Worm (Caenorhabditis elegans) whole organism, L4 larva: ENCODE results near the gene D1014.6.

Experiments
- F37D6.2 ChIP-seq: sonication (generic microtip); optimal IDR thresholded peaks from 2 replicates; lab custom pipeline; 2016; ENCODE audit warnings: mild to moderate bottlenecking, missing genetic modification characterization, missing compliant biosample characterization
- F49E8.2 ChIP-seq: sonication (generic microtip); optimal IDR thresholded peaks from 2 replicates; lab custom pipeline; 2016; ENCODE audit warnings: missing compliant biosample characterization, mild to moderate bottlenecking, missing genetic modification characterization, borderline replicate concordance
- R02D3.7 ChIP-seq: fragments of 150-350 bp; sonication (generic microtip); optimal IDR thresholded peaks from 3 replicates; lab custom pipeline; 2014; ENCODE audit warnings: missing biosample characterization, missing genetic modification characterization
- Y48G9A.11 ChIP-seq: fragments of 200-800 bp; sonication (Bioruptor generic); IDR thresholded peaks from 2 replicates; pipeline ENCODE4 v1.3.6; 2022; ENCODE audit warnings: missing genetic modification reagents, missing genetic modification characterization, missing compliant biosample characterization
- Y5F2A.4 ChIP-seq: fragments of 200-800 bp; sonication (Bioruptor generic); optimal IDR thresholded peaks from 2 replicates; lab custom pipeline; 2018; ENCODE audit warnings: mild to moderate bottlenecking, missing genetic modification characterization, missing compliant biosample characterization
- Y75B8A.6 ChIP-seq: fragments of 200-800 bp; sonication (Bioruptor generic); IDR thresholded peaks from 2 replicates; pipeline ENCODE4 v1.3.6; 2022; ENCODE audit warnings: missing genetic modification reagents, missing genetic modification characterization, missing compliant biosample characterization
- ceh-32 ChIP-seq: sonication (generic microtip); optimal IDR thresholded peaks from 2 replicates; lab custom pipeline; 2016; ENCODE audit warnings: mild to moderate bottlenecking, missing genetic modification characterization, missing compliant biosample characterization; ENCODE audit not compliant: poor library complexity
- ceh-44 ChIP-seq: fragments of 200-800 bp; sonication (Bioruptor generic); IDR thresholded peaks from 2 replicates; pipeline ENCODE4 v1.3.6; 2022; ENCODE audit warnings: missing genetic modification reagents, missing genetic modification characterization, missing compliant biosample characterization
- ces-1 ChIP-seq: fragments of 150-350 bp; sonication (generic microtip); optimal IDR thresholded peaks from 4 replicates; lab custom pipeline; 2014; ENCODE audit warnings: missing biosample characterization, missing genetic modification reagents, missing genetic modification characterization
- daf-12 ChIP-seq: fragments of 150-350 bp; optimal IDR thresholded peaks from 2 replicates; lab custom pipeline; 2014; ENCODE audit warnings: missing biosample characterization, missing genetic modification reagents, missing genetic modification characterization
- daf-16 ChIP-seq, 3 experiments: sonication (generic microtip); optimal IDR thresholded peaks; 2 replicates each; lab custom pipeline; 2016 to 2017; ENCODE audit warnings: missing genetic modification characterization in 3 of 3, missing genetic modification reagents in 3 of 3, mild to moderate bottlenecking in 2 of 3, missing compliant biosample characterization in 2 of 3, missing biosample characterization in 1 of 3, moderate library complexity in 1 of 3
- dmd-8 ChIP-seq: fragments of 200-800 bp; sonication (Bioruptor generic); IDR thresholded peaks from 2 replicates; pipeline ENCODE4 v1.3.6; 2022; ENCODE audit warnings: missing genetic modification characterization, missing compliant biosample characterization
- egl-27 ChIP-seq: sonication (generic microtip); optimal IDR thresholded peaks from 3 replicates; lab custom pipeline; 2017; ENCODE audit warnings: missing biosample characterization, missing genetic modification reagents, missing genetic modification characterization
- gei-8 ChIP-seq: fragments of 200-800 bp; sonication (Bioruptor generic); optimal IDR thresholded peaks from 2 replicates; lab custom pipeline; 2018; ENCODE audit warnings: mild to moderate bottlenecking, missing genetic modification characterization, missing compliant biosample characterization
- hmg-1.1 ChIP-seq: fragments of 200-800 bp; sonication (Bioruptor generic); IDR thresholded peaks from 2 replicates; pipeline ENCODE4 v1.3.6; 2022; ENCODE audit warnings: missing genetic modification reagents, missing genetic modification characterization, missing compliant biosample characterization
- jun-1 ChIP-seq: fragments of 150-350 bp; optimal IDR thresholded peaks from 2 replicates; lab custom pipeline; 2014; ENCODE audit warnings: missing biosample characterization, missing genetic modification reagents, missing genetic modification characterization
- lin-13 ChIP-seq: fragments of 150-350 bp; optimal IDR thresholded peaks from 2 replicates; lab custom pipeline; 2014; ENCODE audit warnings: missing biosample characterization, missing genetic modification reagents, missing genetic modification characterization
- lin-15B ChIP-seq: fragments of 150-350 bp; sonication (generic microtip); optimal IDR thresholded peaks from 3 replicates; lab custom pipeline; 2014; ENCODE audit warnings: missing biosample characterization, missing genetic modification characterization
- lin-38 ChIP-seq: fragments of 200-800 bp; sonication (Bioruptor generic); IDR thresholded peaks from 2 replicates; pipeline ENCODE4 v1.3.6; 2022; ENCODE audit warnings: missing genetic modification reagents, missing genetic modification characterization, missing compliant biosample characterization
- lin-39 ChIP-seq: fragments of 150-350 bp; optimal IDR thresholded peaks from 2 replicates; lab custom pipeline; 2014; ENCODE audit warnings: missing biosample characterization, missing genetic modification reagents, missing genetic modification characterization
- mdl-1 ChIP-seq, 2 experiments: fragments of 150-350 bp in 1 of 2; sonication (generic microtip) in 1 of 2; optimal IDR thresholded peaks; 2 replicates each; lab custom pipeline; 2014 to 2017; ENCODE audit warnings: missing biosample characterization in 2 of 2, missing genetic modification characterization in 2 of 2
- mdt-29 ChIP-seq: fragments of 200-800 bp; sonication (Bioruptor generic); IDR thresholded peaks from 2 replicates; pipeline ENCODE4 v1.3.6; 2022; ENCODE audit warnings: missing genetic modification reagents, missing genetic modification characterization, missing compliant biosample characterization
- mep-1 ChIP-seq: fragments of 150-350 bp; sonication (generic microtip); optimal IDR thresholded peaks from 3 replicates; lab custom pipeline; 2014; ENCODE audit warnings: missing biosample characterization, missing genetic modification characterization
- mes-2 ChIP-seq: sonication (generic microtip); optimal IDR thresholded peaks from 2 replicates; lab custom pipeline; 2016; ENCODE audit warnings: missing genotype, mild to moderate bottlenecking, missing genetic modification characterization, missing compliant biosample characterization; ENCODE audit not compliant: poor library complexity, severe bottlenecking
- mxl-3 ChIP-seq: fragments of 200-800 bp; sonication (Bioruptor generic); optimal IDR thresholded peaks from 2 replicates; lab custom pipeline; 2018; ENCODE audit warnings: mild to moderate bottlenecking, missing genetic modification characterization, missing compliant biosample characterization
- nhr-102 ChIP-seq: sonication (generic microtip); optimal IDR thresholded peaks from 2 replicates; lab custom pipeline; 2016; ENCODE audit warnings: mild to moderate bottlenecking, missing genetic modification characterization, moderate library complexity, missing compliant biosample characterization
- nhr-11 ChIP-seq: fragments of 150-350 bp; optimal IDR thresholded peaks from 2 replicates; lab custom pipeline; 2014; ENCODE audit warnings: missing biosample characterization, missing genetic modification characterization
- nhr-28 ChIP-seq: fragments of 150-350 bp; optimal IDR thresholded peaks from 2 replicates; lab custom pipeline; 2014; ENCODE audit warnings: missing biosample characterization, missing genetic modification characterization
- nhr-48 ChIP-seq: sonication (generic microtip); optimal IDR thresholded peaks from 2 replicates; lab custom pipeline; 2016; ENCODE audit warnings: mild to moderate bottlenecking, missing genetic modification characterization, missing compliant biosample characterization
- pha-4 ChIP-seq, 2 experiments: fragments of 150-350 bp in 1 of 2; fragments of 200-800 bp in 1 of 2; sonication (Bioruptor generic) in 1 of 2; IDR thresholded peaks in 1 of 2; optimal IDR thresholded peaks in 1 of 2; 2 replicates each; pipeline versions ENCODE4 v1.3.6 to Lab custom; 2014 to 2022; ENCODE audit warnings: missing genetic modification characterization in 2 of 2, missing genetic modification reagents in 2 of 2, missing biosample characterization in 1 of 2, missing compliant biosample characterization in 1 of 2
- php-3 ChIP-seq: fragments of 200-800 bp; sonication (Bioruptor generic); IDR thresholded peaks from 2 replicates; pipeline ENCODE4 v1.3.6; 2022; ENCODE audit warnings: missing genetic modification reagents, missing genetic modification characterization, missing compliant biosample characterization
- saeg-2 ChIP-seq: fragments of 200-800 bp; sonication (Bioruptor generic); IDR thresholded peaks from 2 replicates; pipeline ENCODE4 v1.3.6; 2022; ENCODE audit warnings: missing genetic modification reagents, missing genetic modification characterization, missing compliant biosample characterization
- snpc-1.2 ChIP-seq: fragments of 200-800 bp; sonication (Bioruptor generic); IDR thresholded peaks from 2 replicates; pipeline ENCODE4 v1.3.6; 2022; ENCODE audit warnings: missing genetic modification reagents, missing genetic modification characterization, missing compliant biosample characterization
- unc-39 ChIP-seq: sonication (generic microtip); optimal IDR thresholded peaks from 2 replicates; lab custom pipeline; 2017; ENCODE audit warnings: missing biosample characterization, missing genetic modification characterization
- zag-1 ChIP-seq: fragments of 150-350 bp; optimal IDR thresholded peaks from 2 replicates; lab custom pipeline; 2014; ENCODE audit warnings: missing biosample characterization, missing genetic modification characterization
- ztf-7 ChIP-seq: fragments of 150-350 bp; optimal IDR thresholded peaks from 2 replicates; lab custom pipeline; 2014; ENCODE audit warnings: missing biosample characterization, missing genetic modification characterization

The D1014.6 gene

ce11 chrV:8075712-8076111 lies 45.3 kb upstream of the D1014.6 start, which contains the start of gene catp-3:
Gene catp-3 (plus strand): TSS chrV:8076012.
- TF ChIP-seq mxl-3 (GFP tag; lab: Kevin White, UChicago) (no peak), ztf-7 (no peak)

ce11 chrV:8079813-8080212 lies 41.2 kb upstream of the D1014.6 start:
- TF ChIP-seq gei-8 (no peak), nhr-28 (tag; lab: Kevin White, UChicago) (peak; percentile 27), mdl-1 (tag; optimal IDR thresholded peaks at IDR 0.05; lab: Kevin White, UChicago) (peak in 1 of 2 experiments; percentile 32), nhr-48 (tag; lab: Kevin White, UChicago) (peak; percentile 18)

DNA sequence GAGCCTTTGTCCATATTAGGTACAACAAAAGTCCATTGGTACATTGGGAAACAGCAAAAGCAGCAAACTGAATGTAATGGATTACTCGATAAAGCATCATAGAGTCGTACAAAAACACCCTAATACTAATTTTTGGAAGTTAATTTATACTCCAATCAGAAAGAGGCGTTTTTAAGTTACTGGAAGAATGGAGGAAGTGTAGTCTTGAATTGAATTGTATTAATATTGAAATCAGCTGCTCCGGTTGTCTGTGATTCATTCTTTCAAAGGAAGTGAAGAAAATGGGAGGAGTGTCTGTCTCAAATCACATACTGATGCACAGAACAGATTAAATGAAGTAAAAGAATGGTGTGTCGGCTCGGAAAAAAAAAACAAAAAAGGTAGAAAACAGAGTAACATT lies 39.4 kb upstream of the D1014.6 start, which contains the start of gene str-131:
Gene str-131 (minus strand): TSS at position 101 of the 400 bp plus-strand sequence.
- TF ChIP-seq zag-1 (no peak), egl-27 (tag; lab: Kevin White, UChicago) (no peak), mes-2 (tag; lab: Kevin White, UChicago) (no peak), Y48G9A.11 (GFP tag; lab: Robert Waterston, UW) (no peak), dmd-8 (no peak), ceh-44 (GFP tag; lab: Robert Waterston, UW) (no peak), lin-13 (GFP tag; lab: Kevin White, UChicago) (no peak), jun-1 (no peak), Y5F2A.4 (no peak), mep-1 (no peak), lin-38 (no peak), mdt-29 (GFP tag; lab: Robert Waterston, UW) (no peak), daf-12 (tag; lab: Kevin White, UChicago) (no peak), F37D6.2 (no peak), pha-4 (GFP tag; IDR thresholded peaks at IDR 0.05; lab: Robert Waterston, UW) (no peak), pha-4 (tag; optimal IDR thresholded peaks at IDR 0.05; lab: Kevin White, UChicago) (no peak), nhr-102 (tag; lab: Kevin White, UChicago) (no peak), F49E8.2 (tag; lab: Kevin White, UChicago) (no peak), lin-15B (tag; lab: Kevin White, UChicago) (no peak)

DNA sequence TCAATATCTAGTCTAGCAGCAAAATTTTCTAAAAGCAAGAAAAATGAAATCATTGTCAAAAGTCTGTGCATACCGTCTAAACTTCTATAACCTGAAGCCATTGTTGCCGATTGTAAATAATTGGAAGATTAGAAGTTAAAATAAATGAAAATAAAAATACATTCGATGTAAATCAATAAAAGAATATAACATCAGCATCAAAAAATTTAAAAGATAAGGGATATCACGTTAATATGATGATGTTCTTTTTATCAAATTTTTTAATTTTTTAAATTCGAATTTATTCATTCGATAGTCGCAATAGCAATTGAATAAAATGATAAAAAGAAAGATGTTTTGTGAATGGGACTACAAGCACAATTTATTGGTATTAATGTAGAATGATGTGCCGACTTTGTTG lies 35.8 kb upstream of the D1014.6 start, which contains the start of gene C09H5.7:
Gene C09H5.7 (minus strand): TSS at position 101 of the 400 bp plus-strand sequence.
- TF ChIP-seq snpc-1.2 (GFP tag; lab: Robert Waterston, UW) (no peak), ceh-44 (GFP tag; lab: Robert Waterston, UW) (no peak), Y75B8A.6 (GFP tag; lab: Robert Waterston, UW) (no peak), saeg-2 (GFP tag; lab: Robert Waterston, UW) (no peak), lin-39 (no peak), hmg-1.1 (GFP tag; lab: Robert Waterston, UW) (no peak), unc-39 (no peak), ceh-32 (tag; lab: Kevin White, UChicago) (no peak), nhr-11 (tag; lab: Kevin White, UChicago) (no peak), zag-1 (no peak), daf-12 (tag; lab: Kevin White, UChicago) (no peak), ces-1 (GFP tag; lab: Kevin White, UChicago) (no peak), daf-16 (GFP tag; optimal IDR thresholded peaks at IDR 0.05; lab: Kevin White, UChicago) (no peak), daf-16 (tag; optimal IDR thresholded peaks at IDR 0.05; lab: Kevin White, UChicago) (no peak), mxl-3 (GFP tag; lab: Kevin White, UChicago) (no peak), R02D3.7 (tag; lab: Kevin White, UChicago) (no peak), php-3 (GFP tag; lab: Robert Waterston, UW) (no peak)
